Worm (Caenorhabditis elegans) whole organism, late embryonic: ENCODE data around the gene srt-53.

Experiments used
- C08G9.2 ChIP-seq: sonication (generic microtip); optimal IDR thresholded peaks from 2 replicates; lab custom pipeline; 2016; ENCODE audit warnings: mild to moderate bottlenecking, missing genetic modification characterization, moderate library complexity, missing compliant biosample characterization
- C38D4.7 ChIP-seq: fragments of 200-800 bp; sonication (Bioruptor generic); optimal IDR thresholded peaks from 2 replicates; lab custom pipeline; 2018; ENCODE audit warnings: mild to moderate bottlenecking, missing genetic modification characterization, moderate library complexity, missing compliant biosample characterization
- K02D7.2 ChIP-seq: sonication (generic microtip); optimal IDR thresholded peaks from 2 replicates; lab custom pipeline; 2017; ENCODE audit warnings: mild to moderate bottlenecking, missing genetic modification characterization, missing compliant biosample characterization
- K09A11.1 ChIP-seq: sonication (generic microtip); optimal IDR thresholded peaks from 2 replicates; lab custom pipeline; 2017; ENCODE audit warnings: antibody characterized with exemption, mild to moderate bottlenecking, missing genetic modification characterization, missing compliant biosample characterization; ENCODE audit not compliant: insufficient read depth
- ama-1 ChIP-seq: fragments of 150-350 bp; optimal IDR thresholded peaks from 2 replicates; lab custom pipeline; 2014
- ceh-18 ChIP-seq: sonication (generic microtip); optimal IDR thresholded peaks from 2 replicates; lab custom pipeline; 2016; ENCODE audit warnings: missing genetic modification characterization, missing compliant biosample characterization
- ceh-19 ChIP-seq: fragments of 200-800 bp; sonication (Bioruptor generic); optimal IDR thresholded peaks from 2 replicates; lab custom pipeline; 2018; ENCODE audit warnings: mild to moderate bottlenecking, missing genetic modification characterization, missing compliant biosample characterization
- ceh-22 ChIP-seq: sonication (generic microtip); optimal IDR thresholded peaks from 2 replicates; lab custom pipeline; 2017; ENCODE audit warnings: missing biosample characterization, missing genetic modification characterization
- ceh-24 ChIP-seq: sonication (generic microtip); optimal IDR thresholded peaks from 2 replicates; lab custom pipeline; 2016; ENCODE audit warnings: mild to moderate bottlenecking, missing genetic modification characterization, missing compliant biosample characterization
- ceh-30 ChIP-seq: fragments of 150-350 bp; optimal IDR thresholded peaks from 2 replicates; lab custom pipeline; 2014; ENCODE audit warnings: missing biosample characterization, missing genetic modification characterization
- ceh-31 ChIP-seq: sonication (generic microtip); optimal IDR thresholded peaks from 2 replicates; lab custom pipeline; 2016; ENCODE audit warnings: missing genetic modification characterization, missing compliant biosample characterization
- ceh-34 ChIP-seq: sonication (generic microtip); optimal IDR thresholded peaks from 2 replicates; lab custom pipeline; 2016; ENCODE audit warnings: mild to moderate bottlenecking, missing genetic modification characterization, missing compliant biosample characterization
- ceh-9 ChIP-seq: sonication (generic microtip); optimal IDR thresholded peaks from 2 replicates; lab custom pipeline; 2016; ENCODE audit warnings: mild to moderate bottlenecking, missing genetic modification characterization, inconsistent platforms, missing compliant biosample characterization
- che-1 ChIP-seq: sonication (generic microtip); optimal IDR thresholded peaks from 2 replicates; lab custom pipeline; 2016; ENCODE audit warnings: mild to moderate bottlenecking, missing genetic modification characterization, missing compliant biosample characterization
- dmd-4 ChIP-seq: sonication (generic microtip); optimal IDR thresholded peaks from 2 replicates; lab custom pipeline; 2016; ENCODE audit warnings: borderline replicate concordance, missing genetic modification characterization, missing compliant biosample characterization
- elt-4 ChIP-seq: sonication (generic microtip); optimal IDR thresholded peaks from 2 replicates; lab custom pipeline; 2016; ENCODE audit warnings: missing genetic modification characterization, missing compliant biosample characterization
- ets-4 ChIP-seq: sonication (generic microtip); optimal IDR thresholded peaks from 2 replicates; lab custom pipeline; 2016; ENCODE audit warnings: missing genetic modification characterization, missing compliant biosample characterization
- eyg-1 ChIP-seq: sonication (generic microtip); optimal IDR thresholded peaks from 2 replicates; lab custom pipeline; 2016; ENCODE audit warnings: missing genotype, missing genetic modification characterization, missing compliant biosample characterization
- fax-1 ChIP-seq: sonication (generic microtip); optimal IDR thresholded peaks from 2 replicates; lab custom pipeline; 2016; ENCODE audit warnings: missing genotype, missing genetic modification characterization, missing compliant biosample characterization
- hlh-13 ChIP-seq: fragments of 200-800 bp; sonication (Bioruptor generic); optimal IDR thresholded peaks from 2 replicates; lab custom pipeline; 2018; ENCODE audit warnings: mild to moderate bottlenecking, missing genetic modification characterization, missing compliant biosample characterization
- hlh-6 ChIP-seq: sonication (generic microtip); optimal IDR thresholded peaks from 2 replicates; lab custom pipeline; 2016; ENCODE audit warnings: missing genotype, missing genetic modification characterization, missing compliant biosample characterization
- lim-6 ChIP-seq: sonication (generic microtip); optimal IDR thresholded peaks from 2 replicates; lab custom pipeline; 2016; ENCODE audit warnings: missing genetic modification characterization, missing compliant biosample characterization
- madf-2 ChIP-seq: sonication (generic microtip); optimal IDR thresholded peaks from 2 replicates; lab custom pipeline; 2017; ENCODE audit warnings: missing genetic modification characterization, missing compliant biosample characterization
- mec-3 ChIP-seq: sonication (generic microtip); optimal IDR thresholded peaks from 2 replicates; lab custom pipeline; 2016; ENCODE audit warnings: borderline replicate concordance, missing genetic modification characterization, missing compliant biosample characterization
- nhr-11 ChIP-seq: fragments of 150-350 bp; optimal IDR thresholded peaks from 2 replicates; lab custom pipeline; 2014; ENCODE audit warnings: missing biosample characterization, missing genetic modification characterization
- npax-4 ChIP-seq: sonication (generic microtip); optimal IDR thresholded peaks from 2 replicates; lab custom pipeline; 2016; ENCODE audit warnings: missing genetic modification characterization, missing compliant biosample characterization
- pat-9 ChIP-seq: fragments of 200-800 bp; sonication (Bioruptor generic); optimal IDR thresholded peaks from 2 replicates; lab custom pipeline; 2018; ENCODE audit warnings: mild to moderate bottlenecking, missing genetic modification characterization, moderate library complexity, missing compliant biosample characterization
- pha-4 ChIP-seq: fragments of 150-350 bp; optimal IDR thresholded peaks from 2 replicates; lab custom pipeline; 2018; ENCODE audit warnings: missing biosample characterization, missing genetic modification reagents, missing genetic modification characterization
- pqm-1 ChIP-seq: sonication (generic microtip); optimal IDR thresholded peaks from 2 replicates; lab custom pipeline; 2016; ENCODE audit warnings: missing genetic modification characterization, missing compliant biosample characterization
- pros-1 ChIP-seq: fragments of 150-350 bp; optimal IDR thresholded peaks from 2 replicates; lab custom pipeline; 2014; ENCODE audit warnings: missing biosample characterization, missing genetic modification reagents, missing genetic modification characterization
- ref-2 ChIP-seq: sonication (generic microtip); optimal IDR thresholded peaks from 2 replicates; lab custom pipeline; 2016; ENCODE audit warnings: missing genetic modification characterization, missing compliant biosample characterization
- rnt-1 ChIP-seq: sonication (generic microtip); optimal IDR thresholded peaks from 2 replicates; lab custom pipeline; 2016; ENCODE audit warnings: missing genetic modification characterization, missing compliant biosample characterization
- sdc-2 ChIP-seq: sonication (generic microtip); optimal IDR thresholded peaks from 2 replicates; lab custom pipeline; 2016; ENCODE audit warnings: missing genotype, missing genetic modification characterization, missing compliant biosample characterization
- sox-2 ChIP-seq: fragments of 200-800 bp; sonication (Bioruptor generic); IDR thresholded peaks from 2 replicates; pipeline ENCODE4 v1.3.6; 2022; ENCODE audit warnings: missing genetic modification reagents, missing genetic modification characterization, missing compliant biosample characterization
- sox-4 ChIP-seq: sonication (generic microtip); optimal IDR thresholded peaks from 2 replicates; lab custom pipeline; 2017; ENCODE audit warnings: mild to moderate bottlenecking, missing genetic modification characterization, inconsistent platforms, missing compliant biosample characterization
- syd-9 ChIP-seq: sonication (generic microtip); optimal IDR thresholded peaks from 2 replicates; lab custom pipeline; 2016; ENCODE audit warnings: mild to moderate bottlenecking, missing genetic modification characterization, moderate library complexity, missing compliant biosample characterization
- tbx-2 ChIP-seq: sonication (generic microtip); optimal IDR thresholded peaks from 2 replicates; lab custom pipeline; 2016; ENCODE audit warnings: missing genetic modification characterization, missing compliant biosample characterization
- ttx-3 ChIP-seq: sonication (generic microtip); optimal IDR thresholded peaks from 2 replicates; lab custom pipeline; 2016; ENCODE audit warnings: missing genetic modification reagents, missing genetic modification characterization, missing compliant biosample characterization
- unc-42 ChIP-seq: sonication (generic microtip); optimal IDR thresholded peaks from 2 replicates; lab custom pipeline; 2016; ENCODE audit warnings: missing genotype, missing genetic modification characterization, missing compliant biosample characterization
- unc-86 ChIP-seq: sonication (generic microtip); optimal IDR thresholded peaks from 2 replicates; lab custom pipeline; 2016; ENCODE audit warnings: missing genetic modification characterization, missing compliant biosample characterization

The srt-53 gene

DNA sequence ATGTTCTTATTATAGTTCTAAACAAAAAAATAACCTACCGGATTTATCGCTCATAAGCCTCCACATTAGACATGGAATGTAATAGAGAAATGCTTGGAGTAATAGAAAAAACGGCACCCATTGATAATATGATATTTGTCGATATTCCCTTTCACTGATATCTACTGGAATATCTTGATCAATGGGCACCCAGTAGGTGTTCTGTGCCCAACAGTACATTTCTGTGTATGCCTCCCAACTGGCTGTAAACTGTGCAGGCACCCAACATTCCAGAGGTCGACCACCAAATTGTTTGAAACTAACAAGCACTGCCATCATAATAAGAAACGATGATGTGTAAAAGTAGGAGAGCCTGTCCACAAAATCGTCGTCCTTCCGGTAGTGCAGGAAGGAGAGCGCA, 24.2 kb upstream of the srt-53 start:
- TF ChIP-seq fax-1 (tag; lab: Kevin White, UChicago) (no peak), npax-4 (tag; lab: Kevin White, UChicago) (no peak), lim-6 (tag; lab: Kevin White, UChicago) (no peak), pros-1 (tag; lab: Kevin White, UChicago) (no peak), K09A11.1 (tag; lab: Kevin White, UChicago) (no peak), ceh-24 (no peak), ceh-9 (tag; lab: Kevin White, UChicago) (no peak), mec-3 (no peak), unc-86 (tag; lab: Kevin White, UChicago) (no peak), sox-4 (no peak), hlh-6 (no peak)

DNA sequence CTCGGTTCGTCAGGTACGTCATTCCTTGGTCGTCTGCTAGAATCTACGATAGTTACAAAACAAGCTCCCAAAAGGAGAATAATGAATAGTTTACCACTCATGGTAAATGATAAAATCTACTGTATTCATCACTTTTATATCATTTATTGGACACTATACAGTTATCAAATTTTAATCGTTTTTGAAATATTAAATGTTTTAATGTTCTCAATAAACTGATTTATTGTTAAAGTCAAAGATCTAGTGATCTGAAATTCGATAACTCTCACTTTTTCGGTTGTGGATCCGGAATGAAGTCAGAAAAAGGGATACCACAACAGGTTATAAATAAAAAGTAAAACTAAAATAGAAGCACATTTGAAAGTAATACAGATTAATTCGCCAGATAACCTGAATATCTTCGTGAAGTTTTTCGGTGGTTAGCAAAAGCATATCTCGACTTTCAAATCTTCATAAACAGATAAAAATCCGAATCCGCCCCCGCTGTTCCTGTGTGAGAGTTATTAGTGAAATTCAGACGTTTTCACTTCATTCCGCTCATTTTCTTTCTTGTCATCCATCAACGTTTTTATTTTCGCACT, 18.6 kb upstream of the srt-53 start, which contains the start of the genes clec-217 and F26D11.2:
clec-217 (minus strand) TSS at position 101 of the 581 bp plus-strand sequence.
F26D11.2 (plus strand) TSS at position 531 of the 581 bp plus-strand sequence.
- TF ChIP-seq lim-6 (tag; lab: Kevin White, UChicago) (no peak), che-1 (tag; lab: Kevin White, UChicago) (no peak), dmd-4 (no peak), ceh-34 (tag; lab: Kevin White, UChicago) (no peak), tbx-2 (tag; lab: Kevin White, UChicago) (no peak), rnt-1 (no peak), hlh-13 (GFP tag; lab: Kevin White, UChicago) (no peak), hlh-6 (no peak), ref-2 (tag; lab: Kevin White, UChicago) (no peak), elt-4 (no peak), sdc-2 (no peak), unc-86 (tag; lab: Kevin White, UChicago) (no peak), ttx-3 (tag; lab: Kevin White, UChicago) (no peak), pha-4 (tag; lab: Kevin White, UChicago) (no peak)

DNA sequence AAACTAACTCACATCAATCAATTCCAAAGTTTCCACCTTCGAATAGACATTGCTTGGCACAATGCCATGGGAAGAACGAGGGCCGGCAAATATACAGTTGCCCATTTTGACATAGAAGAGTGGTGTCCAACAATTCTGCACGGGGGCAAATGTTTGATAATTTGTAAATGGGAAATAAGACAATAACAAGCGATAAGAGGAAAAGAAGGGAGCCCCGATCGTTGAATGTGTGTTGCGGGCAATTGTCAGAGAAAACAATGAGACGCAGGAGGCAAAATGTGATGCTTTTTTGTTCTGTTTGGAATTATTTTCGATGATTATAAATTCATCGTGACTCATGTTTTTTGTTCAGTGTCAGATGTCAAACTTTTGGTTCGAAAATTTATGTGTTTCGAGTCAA, 16.0 kb upstream of the srt-53 start, which contains the start of gene pals-34:
pals-34 (minus strand) TSS at position 280 of the 400 bp plus-strand sequence.
- TF ChIP-seq tbx-2 (tag; lab: Kevin White, UChicago) (no peak), elt-4 (no peak), sox-2 (GFP tag; lab: Robert Waterston, UW) (no peak), ceh-18 (no peak), K02D7.2 (no peak), fax-1 (tag; lab: Kevin White, UChicago) (no peak), sdc-2 (no peak), C38D4.7 (GFP tag; lab: Kevin White, UChicago) (no peak), hlh-6 (no peak), ceh-22 (no peak), unc-42 (tag; lab: Kevin White, UChicago) (no peak), ceh-31 (tag; lab: Kevin White, UChicago) (no peak)

DNA sequence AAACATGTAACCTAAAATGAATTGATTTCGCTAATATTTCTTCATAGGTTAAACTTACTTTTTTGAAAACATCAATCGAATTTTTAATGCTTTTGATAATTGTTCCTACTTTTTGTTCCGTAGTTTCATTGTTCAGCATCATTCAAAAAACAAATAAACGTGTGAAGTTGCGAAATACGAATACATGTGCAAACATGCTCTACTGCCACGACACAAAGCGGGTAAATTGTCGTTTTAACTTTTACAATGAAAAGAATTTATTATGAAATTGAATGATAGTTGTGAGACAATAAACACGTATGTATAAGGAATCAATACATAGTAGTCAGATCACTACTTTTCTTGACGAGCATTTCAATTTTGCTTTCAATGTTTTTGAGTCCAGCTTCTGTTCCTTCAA, 15.0 kb upstream of the srt-53 start, which contains the start of gene F26D11.12:
F26D11.12 (minus strand) TSS at position 145 of the 400 bp plus-strand sequence.
- no peak for TF ChIP-seq ceh-18
- no peak for TF ChIP-seq hlh-13 (GFP tag; lab: Kevin White, UChicago)
- TF ChIP-seq pat-9 = no peak
- no peak for TF ChIP-seq ama-1
- no peak for TF ChIP-seq dmd-4
- TF ChIP-seq syd-9 = no peak
- TF ChIP-seq unc-42 (tag; lab: Kevin White, UChicago) = no peak
- TF ChIP-seq madf-2 (tag; lab: Kevin White, UChicago) = no peak
- TF ChIP-seq pqm-1 (tag; lab: Kevin White, UChicago) = no peak
- no peak for TF ChIP-seq ceh-19 (GFP tag; lab: Kevin White, UChicago)
- TF ChIP-seq ets-4 = no peak
- no peak for TF ChIP-seq eyg-1 (tag; lab: Kevin White, UChicago)
- TF ChIP-seq pros-1 (tag; lab: Kevin White, UChicago) = no peak
- no peak for TF ChIP-seq C08G9.2
- TF ChIP-seq ceh-30 (tag; lab: Kevin White, UChicago) = no peak
- TF ChIP-seq npax-4 (tag; lab: Kevin White, UChicago) = no peak
- no peak for TF ChIP-seq nhr-11 (tag; lab: Kevin White, UChicago)
